Fruit fly (Drosophila melanogaster) whole organism, pupa: ENCODE measurements around the gene CG42299.

Source experiments
- CG10348 ChIP-seq: fragments of 200-800 bp; sonication (Bioruptor generic); IDR thresholded peaks from 2 replicates; pipeline ENCODE4 v1.3.6; 2022; ENCODE audit warnings: missing biosample characterization, missing genetic modification characterization
- CG12605 ChIP-seq: fragments of 200-800 bp; sonication (Bioruptor generic); IDR thresholded peaks from 2 replicates; pipeline ENCODE4 v1.3.6; 2022; ENCODE audit warnings: missing biosample characterization, missing genetic modification characterization
- CG13204 ChIP-seq: fragments of 200-800 bp; sonication (Bioruptor generic); optimal IDR thresholded peaks from 2 replicates; lab custom pipeline; 2018; ENCODE audit warnings: missing biosample characterization, mild to moderate bottlenecking, missing genetic modification characterization, moderate library complexity
- CG14655 ChIP-seq: fragments of 200-800 bp; sonication (Bioruptor generic); optimal IDR thresholded peaks from 3 replicates; lab custom pipeline; 2017; ENCODE audit warnings: mild to moderate bottlenecking, missing biosample characterization, missing genetic modification reagents, missing genetic modification characterization
- CG15710 ChIP-seq: fragments of 200-800 bp; sonication (Bioruptor generic); optimal IDR thresholded peaks from 2 replicates; lab custom pipeline; 2018; ENCODE audit warnings: missing biosample characterization, mild to moderate bottlenecking, missing genetic modification characterization, moderate library complexity
- CG17806 ChIP-seq: fragments of 200-800 bp; sonication (Bioruptor generic); optimal IDR thresholded peaks from 2 replicates; lab custom pipeline; 2018; ENCODE audit warnings: missing biosample characterization, mild to moderate bottlenecking, missing genetic modification characterization, moderate library complexity
- CG32121 ChIP-seq: fragments of 200-800 bp; sonication (Bioruptor generic); IDR thresholded peaks from 2 replicates; pipeline ENCODE4 v1.3.6; 2022; ENCODE audit warnings: missing biosample characterization, missing genetic modification characterization
- CG34367 ChIP-seq: fragments of 200-800 bp; sonication (Bioruptor generic); optimal IDR thresholded peaks from 2 replicates; lab custom pipeline; 2018; ENCODE audit warnings: missing biosample characterization, mild to moderate bottlenecking, missing genetic modification characterization
- CG4496 ChIP-seq: fragments of 200-800 bp; sonication (Bioruptor generic); IDR thresholded peaks from 3 replicates; pipeline ENCODE4 v1.3.6; 2022; ENCODE audit warnings: missing biosample characterization, missing genetic modification characterization
- CG8159 ChIP-seq: fragments of 200-800 bp; sonication (Bioruptor generic); optimal IDR thresholded peaks from 3 replicates; lab custom pipeline; 2018; ENCODE audit warnings: missing biosample characterization, mild to moderate bottlenecking, missing genetic modification characterization, moderate library complexity
- CG8301 ChIP-seq: fragments of 200-800 bp; sonication (Bioruptor generic); optimal IDR thresholded peaks from 2 replicates; lab custom pipeline; 2018; ENCODE audit warnings: missing biosample characterization, mild to moderate bottlenecking, missing genetic modification characterization
- CG9948 ChIP-seq: fragments of 200-800 bp; sonication (Bioruptor generic); optimal IDR thresholded peaks from 2 replicates; lab custom pipeline; 2018; ENCODE audit warnings: missing biosample characterization, mild to moderate bottlenecking, missing genetic modification characterization, moderate library complexity
- D1 ChIP-seq: fragments of 200-800 bp; sonication (Bioruptor generic); optimal IDR thresholded peaks from 2 replicates; lab custom pipeline; 2018; ENCODE audit warnings: missing biosample characterization, mild to moderate bottlenecking, missing genetic modification characterization, moderate library complexity
- EcR ChIP-seq: fragments of 200-800 bp; sonication (Bioruptor generic); optimal IDR thresholded peaks from 3 replicates; lab custom pipeline; 2019; ENCODE audit warnings: missing biosample characterization, missing genetic modification characterization, mild to moderate bottlenecking, moderate library complexity, missing genetic modification reagents
- Ets98B ChIP-seq: fragments of 200-800 bp; sonication (Bioruptor generic); IDR thresholded peaks from 2 replicates; pipeline ENCODE4 v1.3.6; 2022; ENCODE audit warnings: missing biosample characterization, missing genetic modification characterization
- Pif1A ChIP-seq: fragments of 200-800 bp; sonication (Bioruptor generic); optimal IDR thresholded peaks from 3 replicates; lab custom pipeline; 2016; ENCODE audit warnings: missing biosample characterization, missing genetic modification characterization
- Pif1B ChIP-seq: fragments of 200-800 bp; sonication (Bioruptor generic); optimal IDR thresholded peaks from 3 replicates; lab custom pipeline; 2016; ENCODE audit warnings: missing biosample characterization, missing genetic modification characterization
- Snoo ChIP-seq: fragments of 200-800 bp; sonication (Bioruptor generic); optimal IDR thresholded peaks from 3 replicates; lab custom pipeline; 2017; ENCODE audit warnings: missing biosample characterization, mild to moderate bottlenecking, missing genetic modification characterization, inconsistent platforms
- fd96Ca ChIP-seq: fragments of 200-800 bp; sonication (Bioruptor generic); IDR thresholded peaks from 3 replicates; pipeline ENCODE4 v1.3.6; 2022; ENCODE audit warnings: missing biosample characterization, missing genetic modification characterization
- gl ChIP-seq: fragments of 200-800 bp; sonication (Bioruptor generic); optimal IDR thresholded peaks from 2 replicates; lab custom pipeline; 2018; ENCODE audit warnings: missing biosample characterization, mild to moderate bottlenecking, missing genetic modification characterization
- rn ChIP-seq: fragments of 200-800 bp; sonication (Bioruptor generic); IDR thresholded peaks from 2 replicates; pipeline ENCODE4 v1.3.6; 2022; ENCODE audit warnings: missing biosample characterization, missing genetic modification characterization

Gene CG42299

dm6 chrX:15578043-15578442, 2.6 kb upstream of the CG42299 start, which contains the start of the genes cerv and CG7872:
cerv (minus strand) TSS chrX:15578171.
CG7872 (plus strand) TSS chrX:15578205.
- TF ChIP-seq CG4496 (GFP tag; lab: Robert Waterston, UW): peak; percentile 63; the same call in 2 of the 3 replicates
- no peak for TF ChIP-seq CG8159 (tag; lab: Kevin White, UChicago)

DNA sequence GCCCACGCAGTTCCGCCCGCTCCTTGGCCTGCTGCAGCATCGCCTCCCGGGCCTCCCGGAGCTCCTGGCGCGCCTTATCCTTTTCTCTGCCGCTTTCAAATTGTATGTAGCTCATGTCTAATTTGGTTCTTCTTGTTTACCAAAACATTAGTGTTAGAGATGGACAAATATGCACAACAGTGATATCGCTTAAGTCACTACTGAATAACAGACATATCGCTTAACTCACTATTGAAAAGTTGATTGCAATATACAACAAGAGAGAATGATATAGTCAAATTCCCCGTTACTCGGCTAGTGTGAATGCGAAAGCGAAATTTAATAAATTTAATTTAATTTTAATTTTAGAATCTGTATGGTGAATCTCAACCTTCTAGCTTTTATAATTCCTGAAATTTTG, 1.1 kb downstream of the CG42299 start, which contains the start of gene CG9213:
Gene CG9213, minus strand, starts transcription at position 152 of the 400 bp plus-strand sequence.
- 0 out of 3 replicates have a peak, but pooled peaks have one; percentile 28 for TF ChIP-seq CG4496 (GFP tag; lab: Robert Waterston, UW)
- TF ChIP-seq CG10348 (GFP tag; lab: Robert Waterston, UW): no peak
- TF ChIP-seq Pif1A (GFP tag; lab: Kevin White, UChicago): no peak

- TF ChIP-seq Snoo (no peak), CG10348 (GFP tag; lab: Robert Waterston, UW) (no peak), CG34367 (no peak), gl (no peak), CG9948 (tag; lab: Kevin White, UChicago) (no peak), CG14655 (GFP tag; lab: Kevin White, UChicago) (no peak), CG15710 (tag; lab: Kevin White, UChicago) (no peak), CG17806 (tag; lab: Kevin White, UChicago) (no peak)
Observed at dm6 chrX:15571939-15572338, 3.5 kb downstream of the CG42299 start, which contains the start of gene CG15643. CG15643 (minus strand) TSS chrX:15572149.

- TF ChIP-seq Snoo (peak; percentile 39), fd96Ca (no peak), CG34367 (no peak), CG15710 (tag; lab: Kevin White, UChicago) (peak; percentile 9), rn (GFP tag; lab: Robert Waterston, UW) (no peak), Pif1B (GFP tag; lab: Kevin White, UChicago) (peak; percentile 10)
- TF ChIP-seq, all 21 proteins: peak for 3
Observed at dm6 chrX:15568983-15569370, 6.5 kb downstream of the CG42299 start, which contains the start of gene CG7860. CG7860 (plus strand) TSS chrX:15568993.

DNA sequence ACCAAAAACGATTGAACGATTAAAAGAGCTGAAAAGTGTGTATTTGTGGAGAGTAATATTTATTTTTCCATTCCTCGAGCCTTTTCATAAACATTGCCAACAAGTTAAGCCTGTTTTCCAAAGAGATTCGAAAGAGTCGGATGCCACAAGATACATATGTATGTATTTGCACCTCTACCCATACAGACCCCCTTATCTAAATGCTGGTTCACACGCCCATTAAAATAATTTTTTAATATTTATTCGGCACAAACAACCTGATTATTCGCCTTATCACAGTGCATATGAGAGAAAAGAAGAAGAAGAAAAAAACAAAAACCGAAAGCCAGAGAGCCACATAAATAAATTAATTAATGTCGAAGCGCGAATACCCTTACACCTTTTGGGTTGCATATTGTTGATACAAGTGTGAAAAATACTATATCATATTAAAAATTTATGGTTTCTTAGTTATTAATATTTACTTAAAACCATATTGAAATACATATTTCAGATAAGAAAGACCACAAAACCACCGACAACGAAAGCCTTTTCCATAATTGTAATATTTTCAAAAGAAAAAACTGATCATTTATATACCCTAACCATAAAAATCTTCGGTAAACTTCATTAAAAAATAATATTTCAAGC, 7.0 kb downstream of the CG42299 start:
- TF ChIP-seq CG15710 (tag; lab: Kevin White, UChicago) (no peak), Pif1A (GFP tag; lab: Kevin White, UChicago) (peak; percentile 6), CG32121 (no peak), D1 (no peak), Ets98B (GFP tag; lab: Robert Waterston, UW) (no peak), CG12605 (GFP tag; lab: Robert Waterston, UW) (no peak), CG4496 (GFP tag; lab: Robert Waterston, UW) (no peak), rn (GFP tag; lab: Robert Waterston, UW) (no peak), fd96Ca (no peak), EcR (peak; percentile 13), Pif1B (GFP tag; lab: Kevin White, UChicago) (peak; percentile 8), Snoo (no peak), CG10348 (GFP tag; lab: Robert Waterston, UW) (no peak), CG17806 (tag; lab: Kevin White, UChicago) (no peak), gl (no peak), CG13204 (no peak), CG34367 (no peak), CG9948 (tag; lab: Kevin White, UChicago) (no peak), CG8301 (tag; lab: Kevin White, UChicago) (no peak), CG8159 (tag; lab: Kevin White, UChicago) (no peak)

DNA sequence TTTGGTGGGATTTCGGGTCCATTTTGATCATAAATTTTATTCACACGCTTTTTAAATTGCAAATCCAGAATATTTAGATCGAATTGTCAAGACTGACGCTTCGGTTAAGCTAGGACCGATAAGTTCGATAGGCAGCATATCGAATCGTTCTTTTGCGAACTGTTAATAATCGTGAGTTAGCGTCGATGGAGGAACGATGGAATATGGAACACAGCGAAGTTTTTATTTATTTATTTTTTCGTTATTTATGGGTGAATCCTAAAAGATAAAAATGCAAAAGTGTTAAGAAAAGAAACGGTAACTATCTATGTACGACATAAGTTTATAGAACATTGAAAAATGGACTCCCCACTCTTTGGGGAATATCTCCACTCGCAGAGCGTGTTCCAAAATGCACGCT, 19.5 kb downstream of the CG42299 start, which contains the start of gene CG42300:
Gene CG42300, minus strand, starts transcription at position 101 of the 400 bp plus-strand sequence.
- TF ChIP-seq CG4496 (GFP tag; lab: Robert Waterston, UW) (no peak), rn (GFP tag; lab: Robert Waterston, UW) (no peak), CG14655 (GFP tag; lab: Kevin White, UChicago) (no peak), CG34367 (no peak), CG12605 (GFP tag; lab: Robert Waterston, UW) (no peak), Pif1B (GFP tag; lab: Kevin White, UChicago) (no peak), EcR (no peak), fd96Ca (no peak), Pif1A (GFP tag; lab: Kevin White, UChicago) (no peak), CG15710 (tag; lab: Kevin White, UChicago) (no peak), CG8159 (tag; lab: Kevin White, UChicago) (no peak), CG8301 (tag; lab: Kevin White, UChicago) (no peak), Snoo (no peak), CG13204 (no peak)
- TF ChIP-seq, all 21 proteins: peak for 0

DNA sequence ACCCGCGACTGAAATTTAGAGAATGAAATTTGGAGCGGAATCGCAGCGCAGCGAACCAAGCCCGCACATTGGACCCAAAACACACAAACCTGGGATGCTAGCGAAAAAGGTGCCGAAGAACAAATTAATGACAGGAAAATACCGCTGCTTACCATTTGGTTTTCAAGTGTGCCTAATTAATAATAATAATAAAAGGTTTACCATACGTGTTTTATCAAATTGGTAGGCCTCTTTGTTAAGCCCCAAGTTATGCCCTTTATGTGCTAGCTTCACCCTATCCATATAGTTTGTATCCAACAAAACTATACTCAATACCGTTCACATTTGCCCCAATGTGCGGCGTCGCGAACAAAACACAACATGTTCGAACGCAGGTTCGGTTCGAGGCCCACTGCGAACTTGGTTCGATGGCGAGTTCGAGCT, 21.2 kb downstream of the CG42299 start, which contains the start of gene Ac13E:
Gene Ac13E, minus strand, starts transcription at position 23 of the 423 bp plus-strand sequence.
- peak; percentile 82 for TF ChIP-seq CG17806 (tag; lab: Kevin White, UChicago)
- peak; percentile 70 for TF ChIP-seq rn (GFP tag; lab: Robert Waterston, UW)
- peak; percentile 86 for TF ChIP-seq CG34367
- TF ChIP-seq CG12605 (GFP tag; lab: Robert Waterston, UW): peak; percentile 66; the same call in 1 of the 2 replicates
- TF ChIP-seq fd96Ca: peak; percentile 92
- TF ChIP-seq CG8159 (tag; lab: Kevin White, UChicago): peak; percentile 92
- peak; percentile 53; the same call in 1 of the 2 replicates for TF ChIP-seq CG10348 (GFP tag; lab: Robert Waterston, UW)
- TF ChIP-seq Pif1A (GFP tag; lab: Kevin White, UChicago): peak; percentile 94
- peak; percentile 86 for TF ChIP-seq CG9948 (tag; lab: Kevin White, UChicago)
- TF ChIP-seq CG8301 (tag; lab: Kevin White, UChicago): peak; percentile 90
- peak; percentile 91 for TF ChIP-seq CG32121
- TF ChIP-seq Snoo: peak; percentile 95
- peak; percentile 89 for TF ChIP-seq CG15710 (tag; lab: Kevin White, UChicago)
- TF ChIP-seq Pif1B (GFP tag; lab: Kevin White, UChicago): peak; percentile 89
- peak; percentile 79 for TF ChIP-seq CG13204
- TF ChIP-seq gl: peak; percentile 68
- peak; percentile 93 for TF ChIP-seq CG14655 (GFP tag; lab: Kevin White, UChicago)
- peak; percentile 72 for TF ChIP-seq D1
- TF ChIP-seq EcR: peak; percentile 22
- peak; percentile 90 for TF ChIP-seq CG4496 (GFP tag; lab: Robert Waterston, UW)
- peak; percentile 84 for TF ChIP-seq Ets98B (GFP tag; lab: Robert Waterston, UW)
- TF ChIP-seq, all 21 proteins: peak for 21
